Fruit fly (Drosophila melanogaster) Kc167 (cell line): ENCODE data around the gene CG3191.

ENCODE experiments used
- Myc ChIP-seq: fragments of >200 bp; optimal IDR thresholded peaks from 2 replicates; lab custom pipeline; 2017; ENCODE audit warnings: missing external identifiers
- Sin3A ChIP-seq: fragments of >200 bp; optimal IDR thresholded peaks from 2 replicates; lab custom pipeline; 2018; ENCODE audit warnings: missing external identifiers
- h ChIP-seq: fragments of >200 bp; optimal IDR thresholded peaks from 3 replicates; lab custom pipeline; 2018; ENCODE audit warnings: missing external identifiers
- insv ChIP-seq: fragments of >200 bp; optimal IDR thresholded peaks from 3 replicates; lab custom pipeline; 2018; ENCODE audit warnings: missing external identifiers
- psq ChIP-seq: fragments of >200 bp; optimal IDR thresholded peaks from 2 replicates; lab custom pipeline; 2017; ENCODE audit warnings: missing external identifiers
- ttk ChIP-seq: sonication (Bioruptor generic); optimal IDR thresholded peaks from 2 replicates; lab custom pipeline; 2017; ENCODE audit warnings: missing external identifiers

The CG3191 gene

dm6 chrX:2251688-2252087 lies at the start of gene CG3191:
Gene CG3191 (minus strand): TSS chrX:2251993.
- TF ChIP-seq ttk, result no peak
- no peak for TF ChIP-seq psq (lab: Kevin White, UChicago)
- no peak for TF ChIP-seq h (lab: Kevin White, UChicago)
- TF ChIP-seq insv, result no peak
- no peak for TF ChIP-seq Myc (lab: Kevin White, UChicago)
- no peak for TF ChIP-seq Sin3A

- TF ChIP-seq psq (lab: Kevin White, UChicago) (no peak), Sin3A (no peak), ttk (no peak), h (lab: Kevin White, UChicago) (no peak), Myc (lab: Kevin White, UChicago) (no peak), insv (no peak)
Measured at dm6 chrX:2301069-2301508, 49.3 kb upstream of the CG3191 start.

- TF ChIP-seq psq (lab: Kevin White, UChicago) (no peak), ttk (no peak), Myc (lab: Kevin White, UChicago) (no peak)
Measured at dm6 chrX:2300293-2301068, 48.7 kb upstream of the CG3191 start.

- TF ChIP-seq ttk (no peak), psq (lab: Kevin White, UChicago) (no peak), h (lab: Kevin White, UChicago) (no peak), Myc (lab: Kevin White, UChicago) (no peak), Sin3A (no peak), insv (no peak)
Measured at dm6 chrX:2298708-2299370, 47.0 kb upstream of the CG3191 start.

dm6 chrX:2297428-2298200 lies 45.8 kb upstream of the CG3191 start:
- no peak for TF ChIP-seq psq (lab: Kevin White, UChicago)
- no peak for TF ChIP-seq Sin3A
- TF ChIP-seq h (lab: Kevin White, UChicago), result no peak
- TF ChIP-seq insv, result no peak
- TF ChIP-seq ttk, result no peak
- no peak for TF ChIP-seq Myc (lab: Kevin White, UChicago)

dm6 chrX:2296230-2297044 lies 44.6 kb upstream of the CG3191 start:
- no peak for TF ChIP-seq psq (lab: Kevin White, UChicago)

- TF ChIP-seq Myc (lab: Kevin White, UChicago) (no peak), psq (lab: Kevin White, UChicago) (no peak), Sin3A (no peak), ttk (no peak), insv (no peak), h (lab: Kevin White, UChicago) (no peak)
Measured at dm6 chrX:2295435-2296229, 43.8 kb upstream of the CG3191 start, which contains the start of gene Raf. Gene Raf (plus strand): TSS chrX:2295466.

dm6 chrX:2294474-2295434 lies 43.0 kb upstream of the CG3191 start:
- TF ChIP-seq ttk (no peak), psq (lab: Kevin White, UChicago) (no peak), Myc (lab: Kevin White, UChicago) (no peak), insv (no peak), Sin3A (no peak), h (lab: Kevin White, UChicago) (no peak)

- TF ChIP-seq insv (no peak), ttk (no peak), h (lab: Kevin White, UChicago) (no peak), psq (lab: Kevin White, UChicago) (no peak), Sin3A (no peak), Myc (lab: Kevin White, UChicago) (no peak)
Measured at dm6 chrX:2293294-2293988, 41.6 kb upstream of the CG3191 start, which contains the start of gene CG2865. Gene CG2865 (minus strand): TSS chrX:2293411.

- TF ChIP-seq Sin3A (no peak), insv (no peak), h (lab: Kevin White, UChicago) (no peak), psq (lab: Kevin White, UChicago) (no peak), Myc (lab: Kevin White, UChicago) (no peak), ttk (no peak)
Measured at dm6 chrX:2292410-2292809, 40.6 kb upstream of the CG3191 start.
